Fruit fly (Drosophila melanogaster) S2 (cell line): ENCODE data around the gene CG13912.

Experiments used
- CG8478 ChIP-seq: fragments of >200 bp; optimal IDR thresholded peaks from 2 replicates; lab custom pipeline; 2018
- CTCF ChIP-seq, 2 experiments: fragments of >200 bp; optimal IDR thresholded peaks; 2 replicates each; lab custom pipeline; 2018

DNA sequence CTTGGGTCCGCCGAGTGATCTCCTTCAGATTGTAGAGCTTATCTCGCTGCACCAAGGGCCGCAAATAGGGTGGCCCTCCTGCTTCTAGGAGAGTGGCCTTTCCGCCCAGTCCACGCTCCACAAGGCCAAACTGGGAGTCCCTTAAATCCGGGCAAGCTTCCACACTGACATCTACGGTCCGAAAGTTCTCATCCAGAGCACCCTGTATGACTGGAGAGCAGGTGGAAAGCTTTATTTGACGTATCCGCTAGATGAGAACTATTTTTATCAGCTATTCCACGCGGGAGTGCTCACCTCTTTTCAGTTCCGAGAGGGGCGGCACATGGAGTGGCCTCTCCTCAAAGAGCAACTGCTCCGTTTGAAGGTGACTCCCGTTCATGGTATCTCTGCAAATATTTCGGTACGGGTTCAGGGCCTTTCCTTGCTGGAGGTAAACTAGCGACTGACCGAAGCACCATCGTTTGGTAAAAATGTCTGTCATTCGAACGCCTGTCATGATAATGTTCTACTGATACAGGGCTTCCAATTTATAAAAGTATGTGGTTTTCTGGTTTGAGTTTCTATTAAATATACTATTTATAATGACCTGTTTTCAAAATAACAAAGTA lies 13.3 kb downstream of the CG13912 start, which contains the start of gene meep:
- TF ChIP-seq CTCF (optimal IDR thresholded peaks at IDR 0.05; lab: Kevin White, UChicago) (no peak), CG8478 (lab: Kevin White, UChicago) (no peak)
